Worm (Caenorhabditis elegans) whole organism, L2 larva: ENCODE data around the gene sri-29.

Source experiments
- C34F6.9 ChIP-seq: fragments of 150-350 bp; optimal IDR thresholded peaks from 2 replicates; lab custom pipeline; 2014; ENCODE audit warnings: missing biosample characterization, missing genetic modification characterization
- F13H6.1 ChIP-seq: sonication (generic microtip); optimal IDR thresholded peaks from 2 replicates; lab custom pipeline; 2016; ENCODE audit warnings: missing genetic modification characterization, missing compliant biosample characterization
- R02D3.7 ChIP-seq: fragments of 150-350 bp; optimal IDR thresholded peaks from 2 replicates; lab custom pipeline; 2014; ENCODE audit warnings: missing biosample characterization, missing genetic modification characterization
- Y55F3AM.14 ChIP-seq: fragments of 200-800 bp; sonication (Bioruptor generic); optimal IDR thresholded peaks from 2 replicates; lab custom pipeline; 2018; ENCODE audit warnings: mild to moderate bottlenecking, missing genetic modification characterization, missing compliant biosample characterization
- ZK546.5 ChIP-seq: sonication (generic microtip); optimal IDR thresholded peaks from 2 replicates; lab custom pipeline; 2017; ENCODE audit warnings: missing biosample characterization, missing genetic modification characterization
- alr-1 ChIP-seq: fragments of 150-350 bp; optimal IDR thresholded peaks from 2 replicates; lab custom pipeline; 2014; ENCODE audit warnings: missing biosample characterization, missing genetic modification characterization
- aly-2 ChIP-seq: fragments of 150-350 bp; optimal IDR thresholded peaks from 2 replicates; lab custom pipeline; 2014; ENCODE audit warnings: missing biosample characterization, missing genetic modification characterization
- ama-1 ChIP-seq: fragments of 150-350 bp; optimal IDR thresholded peaks from 2 replicates; lab custom pipeline; 2018; ENCODE audit warnings: inconsistent platforms
- blmp-1 ChIP-seq: sonication (generic microtip); optimal IDR thresholded peaks from 2 replicates; lab custom pipeline; 2017; ENCODE audit warnings: missing genetic modification characterization, mild to moderate bottlenecking, missing compliant biosample characterization, antibody characterized with exemption, moderate library complexity; ENCODE audit not compliant: insufficient read depth
- ceh-16 ChIP-seq: fragments of 150-350 bp; optimal IDR thresholded peaks from 2 replicates; lab custom pipeline; 2014; ENCODE audit warnings: missing biosample characterization, missing genetic modification characterization
- crh-2 ChIP-seq: sonication (generic microtip); optimal IDR thresholded peaks from 2 replicates; lab custom pipeline; 2017; ENCODE audit warnings: missing biosample characterization, missing genetic modification characterization
- dmd-4 ChIP-seq: sonication (generic microtip); optimal IDR thresholded peaks from 2 replicates; lab custom pipeline; 2017; ENCODE audit warnings: missing biosample characterization, missing genetic modification characterization
- egl-27 ChIP-seq: sonication (generic microtip); optimal IDR thresholded peaks from 3 replicates; lab custom pipeline; 2017; ENCODE audit warnings: missing biosample characterization, missing genetic modification reagents, missing genetic modification characterization
- elt-1 ChIP-seq: fragments of 150-350 bp; optimal IDR thresholded peaks from 2 replicates; lab custom pipeline; 2014; ENCODE audit warnings: missing biosample characterization, missing genetic modification characterization
- elt-3 ChIP-seq: sonication (generic microtip); optimal IDR thresholded peaks from 2 replicates; lab custom pipeline; 2017; ENCODE audit warnings: missing biosample characterization, missing genetic modification characterization
- gmeb-1 ChIP-seq: fragments of 150-350 bp; optimal IDR thresholded peaks from 2 replicates; lab custom pipeline; 2014; ENCODE audit warnings: missing biosample characterization, missing genetic modification characterization
- lin-11 ChIP-seq: fragments of 150-350 bp; sonication (generic microtip); optimal IDR thresholded peaks from 2 replicates; lab custom pipeline; 2014; ENCODE audit warnings: missing biosample characterization, missing genetic modification characterization, inconsistent platforms, mixed read lengths
- lin-13 ChIP-seq: fragments of 150-350 bp; optimal IDR thresholded peaks from 2 replicates; lab custom pipeline; 2014; ENCODE audit warnings: missing biosample characterization, missing genetic modification reagents, missing genetic modification characterization
- lin-39 ChIP-seq: fragments of 150-350 bp; optimal IDR thresholded peaks from 2 replicates; lab custom pipeline; 2014; ENCODE audit warnings: missing biosample characterization, missing genetic modification reagents, missing genetic modification characterization
- lsy-2 ChIP-seq, 2 experiments: fragments of 150-350 bp in 1 of 2; sonication (generic microtip) in 1 of 2; optimal IDR thresholded peaks; 2 replicates each; lab custom pipeline; 2014 to 2017; ENCODE audit warnings: missing biosample characterization in 2 of 2, missing genetic modification characterization in 2 of 2
- mab-5 ChIP-seq: fragments of 150-350 bp; optimal IDR thresholded peaks from 2 replicates; lab custom pipeline; 2014; ENCODE audit warnings: missing biosample characterization, missing genetic modification characterization
- mdl-1 ChIP-seq, 2 experiments: fragments of 150-350 bp in 1 of 2; sonication (generic microtip) in 1 of 2; optimal IDR thresholded peaks; 2 replicates each; lab custom pipeline; 2017; ENCODE audit warnings: missing biosample characterization in 2 of 2, missing genetic modification characterization in 2 of 2
- nhr-12 ChIP-seq: fragments of 150-350 bp; optimal IDR thresholded peaks from 2 replicates; lab custom pipeline; 2014; ENCODE audit warnings: missing biosample characterization, missing genetic modification characterization
- nhr-129 ChIP-seq: fragments of 150-350 bp; optimal IDR thresholded peaks from 2 replicates; lab custom pipeline; 2014; ENCODE audit warnings: missing biosample characterization, missing genetic modification characterization
- nhr-21 ChIP-seq: fragments of 150-350 bp; optimal IDR thresholded peaks from 2 replicates; lab custom pipeline; 2014; ENCODE audit warnings: missing biosample characterization, missing genetic modification characterization
- nhr-23 ChIP-seq: fragments of 150-350 bp; optimal IDR thresholded peaks from 2 replicates; lab custom pipeline; 2014; ENCODE audit warnings: missing biosample characterization, missing genetic modification reagents, missing genetic modification characterization
- nhr-237 ChIP-seq: fragments of 150-350 bp; optimal IDR thresholded peaks from 2 replicates; lab custom pipeline; 2014; ENCODE audit warnings: missing biosample characterization, missing genetic modification characterization
- nhr-25 ChIP-seq: fragments of 150-350 bp; sonication (generic microtip); optimal IDR thresholded peaks from 3 replicates; lab custom pipeline; 2014; ENCODE audit warnings: missing biosample characterization, missing genetic modification characterization
- nhr-77 ChIP-seq: fragments of 150-350 bp; optimal IDR thresholded peaks from 2 replicates; lab custom pipeline; 2014; ENCODE audit warnings: missing biosample characterization, missing genetic modification characterization
- peb-1 ChIP-seq: fragments of 150-350 bp; optimal IDR thresholded peaks from 2 replicates; lab custom pipeline; 2014; ENCODE audit warnings: missing biosample characterization, missing genetic modification characterization
- sem-4 ChIP-seq: fragments of 150-350 bp; optimal IDR thresholded peaks from 2 replicates; lab custom pipeline; 2014; ENCODE audit warnings: missing biosample characterization, missing genetic modification reagents, missing genetic modification characterization
- skn-1 ChIP-seq: sonication (generic microtip); optimal IDR thresholded peaks from 2 replicates; lab custom pipeline; 2017; ENCODE audit warnings: missing biosample characterization, missing genetic modification characterization
- sma-9 ChIP-seq, 2 experiments: fragments of 150-350 bp in 1 of 2; sonication (generic microtip) in 1 of 2; optimal IDR thresholded peaks; 2 replicates each; lab custom pipeline; 2014 to 2016; ENCODE audit warnings: missing genetic modification characterization in 2 of 2, mild to moderate bottlenecking in 1 of 2, missing biosample characterization in 1 of 2, missing compliant biosample characterization in 1 of 2, missing genetic modification reagents in 1 of 2, moderate library complexity in 1 of 2
- snpc-4 ChIP-seq: fragments of 150-350 bp; optimal IDR thresholded peaks from 2 replicates; lab custom pipeline; 2014; ENCODE audit warnings: missing biosample characterization, missing genetic modification characterization
- unc-39 ChIP-seq: fragments of 150-350 bp; optimal IDR thresholded peaks from 2 replicates; lab custom pipeline; 2014; ENCODE audit warnings: missing biosample characterization, missing genetic modification characterization
- unc-55 ChIP-seq: fragments of 150-350 bp; sonication (generic microtip); optimal IDR thresholded peaks from 3 replicates; lab custom pipeline; 2014; ENCODE audit warnings: missing biosample characterization, missing genetic modification reagents, missing genetic modification characterization
- ztf-1 ChIP-seq: fragments of 200-800 bp; sonication (Bioruptor generic); conservative IDR thresholded peaks from 2 replicates; pipeline ENCODE4 v1.3.6; 2022; ENCODE audit warnings: missing genetic modification characterization, missing compliant biosample characterization
- ztf-11 ChIP-seq: sonication (generic microtip); optimal IDR thresholded peaks from 2 replicates; lab custom pipeline; 2017; ENCODE audit warnings: missing biosample characterization, missing genetic modification characterization
- ztf-4 ChIP-seq: fragments of 150-350 bp; optimal IDR thresholded peaks from 2 replicates; lab custom pipeline; 2014; ENCODE audit warnings: missing biosample characterization, missing genetic modification characterization

The sri-29 gene

ce11 chrII:3044023-3044422 is at the start of gene sri-29:
TSS of gene sri-29 (plus strand) at chrII:3044323.
- TF ChIP-seq unc-55 (GFP tag; lab: Kevin White, UChicago) (no peak), lin-39 (tag; lab: Kevin White, UChicago) (no peak), skn-1 (tag; lab: Kevin White, UChicago) (no peak), sma-9 (GFP tag; optimal IDR thresholded peaks at IDR 0.05; lab: Kevin White, UChicago) (no peak), sma-9 (tag; optimal IDR thresholded peaks at IDR 0.05; lab: Kevin White, UChicago) (no peak), alr-1 (tag; lab: Kevin White, UChicago) (no peak), ztf-11 (tag; lab: Kevin White, UChicago) (no peak), elt-3 (tag; lab: Kevin White, UChicago) (no peak)

ce11 chrII:2994590-2995392 is 49.3 kb upstream of the sri-29 start:
- TF ChIP-seq ceh-16 (tag; lab: Kevin White, UChicago) (peak; percentile 64), sma-9 (GFP tag; optimal IDR thresholded peaks at IDR 0.05; lab: Kevin White, UChicago) (peak; percentile 17), sma-9 (tag; optimal IDR thresholded peaks at IDR 0.05; lab: Kevin White, UChicago) (no peak), sem-4 (tag; lab: Kevin White, UChicago) (no peak), nhr-25 (peak; percentile 43), nhr-237 (tag; lab: Kevin White, UChicago) (no peak), blmp-1 (tag; lab: Kevin White, UChicago) (peak; percentile 86), nhr-77 (tag; lab: Kevin White, UChicago) (no peak), unc-55 (GFP tag; lab: Kevin White, UChicago) (peak; percentile 7), lsy-2 (tag; optimal IDR thresholded peaks at IDR 0.05; lab: Kevin White, UChicago) (peak in 1 of 2 experiments; percentile 3), nhr-129 (peak; percentile 46), snpc-4 (no peak), lin-13 (GFP tag; lab: Kevin White, UChicago) (no peak), mab-5 (tag; lab: Kevin White, UChicago) (peak; percentile 44)

- no peak for TF ChIP-seq F13H6.1 (tag; lab: Kevin White, UChicago)
- no peak for TF ChIP-seq ztf-4
- TF ChIP-seq gmeb-1 (tag; lab: Kevin White, UChicago), result no peak
- TF ChIP-seq sem-4 (tag; lab: Kevin White, UChicago), result no peak
- TF ChIP-seq snpc-4, result no peak
- no peak for TF ChIP-seq peb-1
- TF ChIP-seq nhr-12, result no peak
- no peak for TF ChIP-seq C34F6.9 (tag; lab: Kevin White, UChicago)
- TF ChIP-seq crh-2 (tag; lab: Kevin White, UChicago), result no peak
- no peak for TF ChIP-seq unc-39 (tag; lab: Kevin White, UChicago)
- no peak for TF ChIP-seq mdl-1 (tag; optimal IDR thresholded peaks at IDR 0.05; lab: Kevin White, UChicago)
- no peak for TF ChIP-seq lin-13 (GFP tag; lab: Kevin White, UChicago)
- no peak for TF ChIP-seq nhr-21
- no peak for TF ChIP-seq nhr-129
- TF ChIP-seq aly-2, result no peak
Measured at ce11 chrII:2996721-2997120, 47.4 kb upstream of the sri-29 start, which contains the start of gene lido-8. TSS of gene lido-8 (plus strand) at chrII:2997021.

ce11 chrII:2997828-2998441 is 46.2 kb upstream of the sri-29 start:
- TF ChIP-seq ztf-11 (tag; lab: Kevin White, UChicago), result no peak
- no peak for TF ChIP-seq elt-1 (tag; lab: Kevin White, UChicago)
- TF ChIP-seq egl-27, result no peak
- no peak for TF ChIP-seq peb-1

ce11 chrII:3000535-3001264 is 43.4 kb upstream of the sri-29 start, which contains the start of gene lido-9:
TSS of gene lido-9 (plus strand) at chrII:3000768.
- TF ChIP-seq nhr-77 (tag; lab: Kevin White, UChicago) (no peak), ztf-11 (tag; lab: Kevin White, UChicago) (no peak), ama-1 (lab: Kevin White, UChicago) (no peak), ztf-1 (GFP tag; lab: Robert Waterston, UW) (no peak), dmd-4 (no peak), alr-1 (tag; lab: Kevin White, UChicago) (no peak), nhr-23 (tag; lab: Kevin White, UChicago) (no peak), R02D3.7 (tag; lab: Kevin White, UChicago) (no peak), ZK546.5 (tag; lab: Kevin White, UChicago) (no peak), nhr-12 (no peak), Y55F3AM.14 (no peak), lin-11 (tag; lab: Kevin White, UChicago) (no peak), unc-39 (tag; lab: Kevin White, UChicago) (no peak), nhr-25 (no peak), ceh-16 (tag; lab: Kevin White, UChicago) (no peak), nhr-21 (no peak)
